Worm (Caenorhabditis elegans) whole organism, L3 larva: ENCODE measurements around the gene F22E5.20.

Experiments used
- nhr-12 ChIP-seq: fragments of 150-350 bp; optimal IDR thresholded peaks from 2 replicates; lab custom pipeline; 2014; ENCODE audit warnings: missing biosample characterization, missing genetic modification characterization
- sea-2 ChIP-seq: fragments of 150-350 bp; sonication (generic microtip); optimal IDR thresholded peaks from 4 replicates; lab custom pipeline; 2014; ENCODE audit warnings: missing biosample characterization, missing genetic modification reagents, missing genetic modification characterization

- TF ChIP-seq nhr-12 (tag; lab: Kevin White, UChicago) (no peak), sea-2 (GFP tag; lab: Kevin White, UChicago) (no peak)
These were observed 35.4 kb downstream of the F22E5.20 start, which contains the start of gene F22E5.9 for ce11 chrII:2638062-2638461.
